Fruit fly (Drosophila melanogaster): Measurements from ENCODE around the gene Sfp24Bc.

Sfp24Bc gene

DNA sequence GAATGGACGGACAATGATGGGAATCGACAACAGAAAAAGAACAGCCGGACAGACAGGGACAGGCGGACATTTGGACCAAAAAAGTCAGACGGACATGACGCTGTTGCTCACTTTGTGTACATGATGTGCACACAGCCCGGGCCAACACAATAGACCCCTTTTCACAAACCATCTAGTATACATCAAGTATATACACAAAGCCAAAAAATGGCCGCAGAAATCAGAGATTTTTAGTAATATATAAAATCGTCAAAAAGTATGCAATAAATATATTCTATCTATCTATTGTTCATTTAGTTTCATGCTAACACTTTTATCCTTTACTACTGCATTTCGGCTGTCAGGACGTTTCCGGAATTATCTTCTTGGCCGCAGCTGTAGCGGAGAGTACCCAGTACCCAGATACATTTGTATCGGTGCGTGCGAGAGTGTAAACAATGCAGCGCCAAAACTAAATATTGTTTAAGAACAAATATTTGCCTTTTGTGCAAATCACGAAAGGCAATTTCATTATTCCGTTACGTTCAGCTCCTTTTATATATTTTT, 49.1 kb upstream of the Sfp24Bc start (continued):
- TF ChIP-seq CG30431 (GFP tag; optimal IDR thresholded peaks at IDR 0.05): no peak
- no peak for TF ChIP-seq MTF-1 (GFP tag; optimal IDR thresholded peaks at IDR 0.05; ENCODE audit: borderline replicate concordance)
- peak; percentile 17 for TF ChIP-seq cwo (GFP tag; optimal IDR thresholded peaks at IDR 0.05)
- TF ChIP-seq lilli (GFP tag; optimal IDR thresholded peaks at IDR 0.05): peak; percentile 23
- TF ChIP-seq sens-2 (GFP tag; IDR thresholded peaks at IDR 0.05): no peak
- TF ChIP-seq Nf-YA (GFP tag; IDR thresholded peaks at IDR 0.05): no peak
- TF ChIP-seq al (GFP tag; IDR thresholded peaks at IDR 0.05): peak; percentile 36; the same call in 1 of the 2 replicates
- peak; percentile 3 for TF ChIP-seq Hsf (GFP tag; optimal IDR thresholded peaks at IDR 0.05)
- peak; percentile 59 for TF ChIP-seq CG3281 (GFP tag; optimal IDR thresholded peaks at IDR 0.05)
- no peak for TF ChIP-seq slp2 (GFP tag; optimal IDR thresholded peaks at IDR 0.05)
- no peak for TF ChIP-seq sisA (GFP tag; IDR thresholded peaks at IDR 0.05)
- TF ChIP-seq CG9437 (GFP tag; optimal IDR thresholded peaks at IDR 0.05): no peak
- TF ChIP-seq sc (optimal IDR thresholded peaks at IDR 0.05): no peak
- no peak for TF ChIP-seq sc (GFP tag; optimal IDR thresholded peaks at IDR 0.05)
- peak; percentile 17 for TF ChIP-seq tap (tag; optimal IDR thresholded peaks at IDR 0.05)
- TF ChIP-seq NfI (GFP tag; optimal IDR thresholded peaks at IDR 0.05): no peak
- TF ChIP-seq Fer2 (tag; optimal IDR thresholded peaks at IDR 0.05): no peak
- TF ChIP-seq CG10267 (tag; optimal IDR thresholded peaks at IDR 0.05): no peak
- TF ChIP-seq Chrac-16 (GFP tag; optimal IDR thresholded peaks at IDR 0.05): no peak
- TF ChIP-seq Mad (GFP tag; optimal IDR thresholded peaks at IDR 0.05): no peak
- no peak for TF ChIP-seq Asciz (GFP tag; optimal IDR thresholded peaks at IDR 0.05)
- TF ChIP-seq CG31441 (GFP tag; IDR thresholded peaks at IDR 0.05): no peak; the same call in 1 of the 2 replicates
- TF ChIP-seq CG9727 (GFP tag; optimal IDR thresholded peaks at IDR 0.05): no peak
- TF ChIP-seq rib (GFP tag; IDR thresholded peaks at IDR 0.05): no peak
- peak; percentile 9 for TF ChIP-seq ind (GFP tag; optimal IDR thresholded peaks at IDR 0.05)
- 0 out of 2 replicates have a peak, but pooled peaks have one; percentile 14 for TF ChIP-seq CG1024 (GFP tag; IDR thresholded peaks at IDR 0.05)
- no peak for TF ChIP-seq CG34422 (GFP tag; IDR thresholded peaks at IDR 0.05)
- no peak for TF ChIP-seq CG18011 (GFP tag; optimal IDR thresholded peaks at IDR 0.05)
- TF ChIP-seq scrt (GFP tag; optimal IDR thresholded peaks at IDR 0.05): peak; percentile 19
- no peak for TF ChIP-seq CG15696 (tag; optimal IDR thresholded peaks at IDR 0.05)
- no peak for TF ChIP-seq CG13287 (GFP tag; IDR thresholded peaks at IDR 0.05; ENCODE audit: partially characterized antibody)
- peak; percentile 59 for TF ChIP-seq CG11696 (GFP tag; IDR thresholded peaks at IDR 0.05)
- TF ChIP-seq HmgZ (tag; optimal IDR thresholded peaks at IDR 0.05): no peak
- no peak for TF ChIP-seq Sin3A (optimal IDR thresholded peaks at IDR 0.05)
- TF ChIP-seq CG14050 (GFP tag; IDR thresholded peaks at IDR 0.05): no peak
- no peak for TF ChIP-seq CG6254 (GFP tag; optimal IDR thresholded peaks at IDR 0.05)
- no peak for TF ChIP-seq CG15479 (GFP tag; optimal IDR thresholded peaks at IDR 0.05)
- TF ChIP-seq D (optimal IDR thresholded peaks at IDR 0.05): no peak
- no peak for TF ChIP-seq D (GFP tag; optimal IDR thresholded peaks at IDR 0.05)
- TF ChIP-seq jigr1 (GFP tag; IDR thresholded peaks at IDR 0.05): no peak
- no peak for TF ChIP-seq Dip2 (GFP tag; IDR thresholded peaks at IDR 0.05)
- no peak for TF ChIP-seq Optix (GFP tag; IDR thresholded peaks at IDR 0.05)
- no peak for TF ChIP-seq CG10209 (GFP tag; optimal IDR thresholded peaks at IDR 0.05)
- no peak for TF ChIP-seq sim (GFP tag; IDR thresholded peaks at IDR 0.05)
- TF ChIP-seq bigmax (GFP tag; optimal IDR thresholded peaks at IDR 0.05): no peak
- no peak for TF ChIP-seq CG4404 (GFP tag; IDR thresholded peaks at IDR 0.05)
- TF ChIP-seq CG4424 (GFP tag; optimal IDR thresholded peaks at IDR 0.05): peak; percentile 36
- TF ChIP-seq CG11560 (tag; IDR thresholded peaks at IDR 0.05): no peak
- no peak for TF ChIP-seq CG10366 (GFP tag; IDR thresholded peaks at IDR 0.05)
- TF ChIP-seq jing (GFP tag; optimal IDR thresholded peaks at IDR 0.05): no peak
- peak; percentile 41 for TF ChIP-seq Oli (tag; optimal IDR thresholded peaks at IDR 0.05)
- peak; percentile 8 for TF ChIP-seq CG18619 (GFP tag; optimal IDR thresholded peaks at IDR 0.05)
